Worm (Caenorhabditis elegans) whole organism, L1 larva: Measurements from ENCODE around the gene set-8.

Experiments
- ceh-82 ChIP-seq, 3 experiments: fragments of 150-350 bp in 1 of 3; sonication (generic microtip) in 2 of 3; optimal IDR thresholded peaks; 2 replicates each; lab custom pipeline; 2014 to 2017; ENCODE audit warnings: missing biosample characterization in 3 of 3, missing genetic modification characterization in 3 of 3
- lin-39 ChIP-seq: fragments of 150-350 bp; optimal IDR thresholded peaks from 2 replicates; lab custom pipeline; 2014; ENCODE audit warnings: missing biosample characterization, missing genetic modification reagents, missing genetic modification characterization
- mdl-1 ChIP-seq, 2 experiments: fragments of 150-350 bp; optimal IDR thresholded peaks; 2 replicates each; lab custom pipeline; 2014 to 2017; ENCODE audit warnings: missing biosample characterization in 2 of 2, missing genetic modification characterization in 2 of 2, inconsistent platforms in 1 of 2
- nhr-11 ChIP-seq: fragments of 150-350 bp; optimal IDR thresholded peaks from 2 replicates; lab custom pipeline; 2014; ENCODE audit warnings: missing biosample characterization, missing genetic modification characterization
- nhr-237 ChIP-seq: fragments of 150-350 bp; optimal IDR thresholded peaks from 2 replicates; lab custom pipeline; 2014; ENCODE audit warnings: missing biosample characterization, missing genetic modification characterization
- pag-3 ChIP-seq: sonication (generic microtip); optimal IDR thresholded peaks from 2 replicates; lab custom pipeline; 2017; ENCODE audit warnings: missing genetic modification characterization, mild to moderate bottlenecking, missing compliant biosample characterization, antibody characterized with exemption, borderline replicate concordance; ENCODE audit not compliant: insufficient read depth
- skn-1 ChIP-seq: fragments of 150-350 bp; optimal IDR thresholded peaks from 2 replicates; lab custom pipeline; 2014; ENCODE audit warnings: missing biosample characterization, missing genetic modification characterization
- snpc-4 ChIP-seq: fragments of 150-350 bp; optimal IDR thresholded peaks from 2 replicates; lab custom pipeline; 2014; ENCODE audit warnings: missing biosample characterization, missing genetic modification characterization
- unc-30 ChIP-seq: sonication (generic microtip); optimal IDR thresholded peaks from 2 replicates; lab custom pipeline; 2017; ENCODE audit warnings: missing biosample characterization, missing genetic modification characterization
- ztf-4 ChIP-seq: fragments of 150-350 bp; optimal IDR thresholded peaks from 2 replicates; lab custom pipeline; 2014; ENCODE audit warnings: missing biosample characterization, missing genetic modification characterization

ce11 chrX:13444267-13444666 lies 2.3 kb upstream of the set-8 start:
- TF ChIP-seq nhr-237 (tag; lab: Kevin White, UChicago), result no peak
- TF ChIP-seq pag-3 (tag; lab: Kevin White, UChicago), result no peak
- no peak for TF ChIP-seq snpc-4 (tag; lab: Kevin White, UChicago)
- TF ChIP-seq ceh-82 (tag; optimal IDR thresholded peaks at IDR 0.05; lab: Kevin White, UChicago), result no peak
- TF ChIP-seq unc-30, result no peak
- TF ChIP-seq mdl-1 (tag; optimal IDR thresholded peaks at IDR 0.05; lab: Kevin White, UChicago), result no peak
- TF ChIP-seq ztf-4 (tag; lab: Kevin White, UChicago), result no peak
- TF ChIP-seq nhr-11 (tag; lab: Kevin White, UChicago), result no peak
- no peak for TF ChIP-seq skn-1 (tag; lab: Kevin White, UChicago)
- TF ChIP-seq lin-39 (tag; lab: Kevin White, UChicago), result no peak
